Fruit fly (Drosophila melanogaster): Measurements from ENCODE around the gene Smyd4-2.

DNA sequence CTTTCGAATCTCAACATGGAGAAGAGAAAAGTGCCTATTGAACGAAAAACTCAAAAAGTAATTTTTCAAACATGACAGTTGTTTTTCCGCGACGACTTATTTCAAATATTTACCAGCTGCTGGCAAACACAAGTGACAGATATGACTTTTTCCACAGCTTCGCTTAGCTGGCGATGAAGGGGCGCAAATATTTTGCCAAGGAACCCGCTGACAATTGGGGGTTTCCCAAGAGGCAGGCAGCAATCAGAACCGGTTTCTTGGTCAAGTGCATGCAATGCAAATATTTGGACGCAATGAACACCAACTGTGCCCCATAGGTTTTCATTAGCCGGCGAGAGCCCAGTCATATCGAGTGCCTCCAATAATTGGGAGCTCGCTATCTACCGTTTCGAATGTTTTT, 9.7 kb downstream of the Smyd4-2 start:
- TF ChIP-seq en (GFP tag; optimal IDR thresholded peaks at IDR 0.05), result no peak
- no peak for TF ChIP-seq CG4404 (GFP tag; IDR thresholded peaks at IDR 0.05)
- no peak for TF ChIP-seq CG15011 (GFP tag; optimal IDR thresholded peaks at IDR 0.05)
- no peak for TF ChIP-seq CG14441 (GFP tag; IDR thresholded peaks at IDR 0.05)
- TF ChIP-seq prd (optimal IDR thresholded peaks at IDR 0.05), result no peak
- TF ChIP-seq prd (GFP tag; IDR thresholded peaks at IDR 0.05), result no peak
- no peak for TF ChIP-seq Mrtf (GFP tag; IDR thresholded peaks at IDR 0.05)
